Fruit fly (Drosophila melanogaster) whole organism, embryonic: ENCODE results near the gene GstD10.

Experiments used
- Awh ChIP-seq: fragments of 200-800 bp; sonication (Bioruptor generic); IDR thresholded peaks from 2 replicates; pipeline ENCODE4, ENCODE4 v1.3.6; 2022; ENCODE audit warnings: missing biosample characterization, missing genetic modification characterization
- B-H2 ChIP-seq: fragments of 200-800 bp; sonication (Bioruptor generic); optimal IDR thresholded peaks from 2 replicates; lab custom pipeline; 2018; ENCODE audit warnings: missing biosample characterization, mild to moderate bottlenecking, missing genetic modification characterization
- Blimp-1 ChIP-seq: fragments of 200-800 bp; sonication (Bioruptor generic); optimal IDR thresholded peaks from 3 replicates; lab custom pipeline; 2018; ENCODE audit warnings: missing biosample characterization, missing genetic modification characterization, mild to moderate bottlenecking, moderate library complexity, missing genetic modification reagents
- CG10462 ChIP-seq: fragments of 200-800 bp; sonication (Bioruptor generic); optimal IDR thresholded peaks from 2 replicates; lab custom pipeline; 2016; ENCODE audit warnings: missing biosample characterization, missing genetic modification characterization
- CG11456 ChIP-seq: fragments of 200-800 bp; sonication (Bioruptor generic); IDR thresholded peaks from 3 replicates; pipeline ENCODE4 v1.3.6; 2022; ENCODE audit warnings: missing biosample characterization, missing genetic modification characterization
- CG13123 ChIP-seq: fragments of 200-800 bp; sonication (Bioruptor generic); optimal IDR thresholded peaks from 2 replicates; lab custom pipeline; 2016; ENCODE audit warnings: missing biosample characterization, missing genetic modification characterization
- CG15011 ChIP-seq: fragments of 200-800 bp; sonication (Bioruptor generic); optimal IDR thresholded peaks from 3 replicates; lab custom pipeline; 2018; ENCODE audit warnings: missing biosample characterization, mild to moderate bottlenecking, missing genetic modification characterization
- CG16863 ChIP-seq: fragments of 200-800 bp; sonication (Bioruptor generic); optimal IDR thresholded peaks from 3 replicates; lab custom pipeline; 2016; ENCODE audit warnings: missing biosample characterization, missing genetic modification characterization
- CG17361 ChIP-seq: fragments of 200-800 bp; sonication (Bioruptor generic); IDR thresholded peaks from 3 replicates; pipeline ENCODE4 v1.3.6; 2022; ENCODE audit warnings: missing biosample characterization, missing genetic modification characterization
- CG18764 ChIP-seq: fragments of 200-800 bp; sonication (Bioruptor generic); optimal IDR thresholded peaks from 3 replicates; lab custom pipeline; 2016; ENCODE audit warnings: missing biosample characterization, missing genetic modification characterization
- CG2889 ChIP-seq: fragments of 200-800 bp; sonication (Bioruptor generic); IDR thresholded peaks from 3 replicates; pipeline ENCODE4 v1.3.6; 2022; ENCODE audit warnings: missing biosample characterization, missing genetic modification characterization
- CG31224 ChIP-seq: fragments of 200-800 bp; sonication (Bioruptor generic); IDR thresholded peaks from 2 replicates; pipeline ENCODE4 v1.3.6; 2022; ENCODE audit warnings: missing biosample characterization, missing genetic modification characterization
- CG3163 ChIP-seq: fragments of 200-800 bp; sonication (Bioruptor generic); optimal IDR thresholded peaks from 3 replicates; lab custom pipeline; 2016; ENCODE audit warnings: missing biosample characterization, missing genetic modification characterization
- CG3726 ChIP-seq: fragments of 200-800 bp; sonication (Bioruptor generic); IDR thresholded peaks from 3 replicates; pipeline ENCODE4, ENCODE4 v1.3.6; 2022; ENCODE audit warnings: missing biosample characterization, missing genetic modification characterization
- CG4360 ChIP-seq: fragments of 200-800 bp; sonication (Bioruptor generic); IDR thresholded peaks from 2 replicates; pipeline ENCODE4 v1.3.6; 2022; ENCODE audit warnings: missing biosample characterization, missing genetic modification characterization
- CG6175 ChIP-seq: fragments of 200-800 bp; sonication (Bioruptor generic); IDR thresholded peaks from 3 replicates; pipeline ENCODE4 v1.3.6; 2022; ENCODE audit warnings: missing biosample characterization, missing genetic modification characterization
- CG7372 ChIP-seq: fragments of 200-800 bp; sonication (Bioruptor generic); IDR thresholded peaks from 2 replicates; pipeline ENCODE4 v1.3.6; 2022; ENCODE audit warnings: missing biosample characterization, missing genetic modification characterization
- CG8290 ChIP-seq, 3 experiments: fragments of 200-800 bp; sonication (Bioruptor generic); optimal IDR thresholded peaks; 2 replicates each; lab custom pipeline; 2016 to 2019; ENCODE audit warnings: missing biosample characterization in 3 of 3, missing genetic modification characterization in 3 of 3, mild to moderate bottlenecking in 2 of 3, moderate library complexity in 1 of 3
- Fer1 ChIP-seq: fragments of 200-800 bp; sonication (Bioruptor generic); optimal IDR thresholded peaks from 2 replicates; lab custom pipeline; 2017; ENCODE audit warnings: missing biosample characterization, mild to moderate bottlenecking, missing genetic modification characterization
- H2.0 ChIP-seq: fragments of 200-800 bp; sonication (Bioruptor generic); IDR thresholded peaks from 2 replicates; pipeline ENCODE4 v1.3.6; 2022; ENCODE audit warnings: missing biosample characterization, missing genetic modification characterization
- Kr ChIP-seq: fragments of 200-800 bp; sonication (Bioruptor generic); optimal IDR thresholded peaks from 2 replicates; lab custom pipeline; 2017; ENCODE audit warnings: missing biosample characterization, mild to moderate bottlenecking, missing genetic modification characterization
- Scr ChIP-seq: fragments of 200-800 bp; sonication (Bioruptor generic); IDR thresholded peaks from 2 replicates; pipeline ENCODE4 v1.3.6; 2022; ENCODE audit warnings: missing biosample characterization, missing genetic modification characterization; ENCODE audit not compliant: partially characterized antibody
- Sox102F ChIP-seq: fragments of 200-800 bp; sonication (Bioruptor generic); optimal IDR thresholded peaks from 2 replicates; lab custom pipeline; 2018; ENCODE audit warnings: missing biosample characterization, mild to moderate bottlenecking, missing genetic modification characterization, moderate library complexity
- Trl ChIP-seq, 3 experiments: fragments of >200 bp in 2 of 3; fragments of 200-800 bp in 1 of 3; sonication (Bioruptor generic) in 1 of 3; optimal IDR thresholded peaks; 2 replicates in 1 of 3; 3 replicates in 2 of 3; lab custom pipeline; 2016 to 2017; ENCODE audit warnings: missing biosample characterization in 1 of 3, missing genetic modification characterization in 1 of 3
- bowl ChIP-seq: fragments of 200-800 bp; sonication (Bioruptor generic); IDR thresholded peaks from 2 replicates; pipeline ENCODE4 v1.3.6; 2022; ENCODE audit warnings: missing biosample characterization, missing genetic modification characterization
- ems ChIP-seq: fragments of 200-800 bp; sonication (Bioruptor generic); optimal IDR thresholded peaks from 3 replicates; lab custom pipeline; 2016; ENCODE audit warnings: missing biosample characterization, missing genetic modification characterization
- exex ChIP-seq: fragments of 200-800 bp; sonication (Bioruptor generic); optimal IDR thresholded peaks from 4 replicates; lab custom pipeline; 2018; ENCODE audit warnings: missing biosample characterization, mild to moderate bottlenecking, missing genetic modification characterization, moderate library complexity
- grn ChIP-seq: fragments of 200-800 bp; sonication (Bioruptor generic); optimal IDR thresholded peaks from 3 replicates; lab custom pipeline; 2017; ENCODE audit warnings: missing biosample characterization, missing genetic modification characterization
- gsb-n ChIP-seq: fragments of 200-800 bp; sonication (Bioruptor generic); optimal IDR thresholded peaks from 3 replicates; lab custom pipeline; 2018; ENCODE audit warnings: missing biosample characterization, mild to moderate bottlenecking, missing genetic modification characterization
- ham ChIP-seq: fragments of 200-800 bp; sonication (Bioruptor generic); IDR thresholded peaks from 2 replicates; pipeline ENCODE4 v1.3.6; 2022; ENCODE audit warnings: missing biosample characterization, missing genetic modification characterization
- kni ChIP-seq: fragments of 200-800 bp; sonication (Bioruptor generic); optimal IDR thresholded peaks from 3 replicates; lab custom pipeline; 2017; ENCODE audit warnings: mild to moderate bottlenecking, missing biosample characterization, missing genetic modification reagents, missing genetic modification characterization
- luna ChIP-seq: fragments of 200-800 bp; sonication (Bioruptor generic); optimal IDR thresholded peaks from 2 replicates; lab custom pipeline; 2016; ENCODE audit warnings: missing biosample characterization, missing genetic modification characterization
- mam ChIP-seq: fragments of 200-800 bp; sonication (Bioruptor generic); optimal IDR thresholded peaks from 3 replicates; lab custom pipeline; 2016; ENCODE audit warnings: missing biosample characterization, missing genetic modification characterization
- mirr ChIP-seq: fragments of 200-800 bp; sonication (Bioruptor generic); optimal IDR thresholded peaks from 3 replicates; lab custom pipeline; 2018; ENCODE audit warnings: missing biosample characterization, mild to moderate bottlenecking, missing genetic modification characterization
- nmo ChIP-seq: fragments of 200-800 bp; sonication (Bioruptor generic); optimal IDR thresholded peaks from 2 replicates; lab custom pipeline; 2018; ENCODE audit warnings: missing biosample characterization, mild to moderate bottlenecking, missing genetic modification characterization, moderate library complexity
- pb ChIP-seq: fragments of 200-800 bp; sonication (Bioruptor generic); optimal IDR thresholded peaks from 3 replicates; lab custom pipeline; 2016; ENCODE audit warnings: missing biosample characterization, missing genetic modification characterization
- sd ChIP-seq: fragments of 200-800 bp; sonication (Bioruptor generic); optimal IDR thresholded peaks from 3 replicates; lab custom pipeline; 2018; ENCODE audit warnings: missing biosample characterization, mild to moderate bottlenecking, missing genetic modification characterization, moderate library complexity
- slbo ChIP-seq: fragments of 200-800 bp; sonication (Bioruptor generic); IDR thresholded peaks from 2 replicates; pipeline ENCODE4 v1.3.6; 2022; ENCODE audit warnings: missing biosample characterization, missing genetic modification characterization
- so ChIP-seq: fragments of 200-800 bp; sonication (Bioruptor generic); IDR thresholded peaks from 3 replicates; pipeline ENCODE4 v1.3.6; 2022; ENCODE audit warnings: missing biosample characterization, missing genetic modification characterization
- sug ChIP-seq: fragments of 200-800 bp; optimal IDR thresholded peaks from 2 replicates; lab custom pipeline; 2019; ENCODE audit warnings: missing biosample characterization, mild to moderate bottlenecking, missing genetic modification characterization, moderate library complexity
- wdn ChIP-seq: fragments of 200-800 bp; sonication (Bioruptor generic); IDR thresholded peaks from 2 replicates; pipeline ENCODE4 v1.3.6; 2022; ENCODE audit warnings: missing biosample characterization, missing genetic modification characterization

Gene GstD10

DNA sequence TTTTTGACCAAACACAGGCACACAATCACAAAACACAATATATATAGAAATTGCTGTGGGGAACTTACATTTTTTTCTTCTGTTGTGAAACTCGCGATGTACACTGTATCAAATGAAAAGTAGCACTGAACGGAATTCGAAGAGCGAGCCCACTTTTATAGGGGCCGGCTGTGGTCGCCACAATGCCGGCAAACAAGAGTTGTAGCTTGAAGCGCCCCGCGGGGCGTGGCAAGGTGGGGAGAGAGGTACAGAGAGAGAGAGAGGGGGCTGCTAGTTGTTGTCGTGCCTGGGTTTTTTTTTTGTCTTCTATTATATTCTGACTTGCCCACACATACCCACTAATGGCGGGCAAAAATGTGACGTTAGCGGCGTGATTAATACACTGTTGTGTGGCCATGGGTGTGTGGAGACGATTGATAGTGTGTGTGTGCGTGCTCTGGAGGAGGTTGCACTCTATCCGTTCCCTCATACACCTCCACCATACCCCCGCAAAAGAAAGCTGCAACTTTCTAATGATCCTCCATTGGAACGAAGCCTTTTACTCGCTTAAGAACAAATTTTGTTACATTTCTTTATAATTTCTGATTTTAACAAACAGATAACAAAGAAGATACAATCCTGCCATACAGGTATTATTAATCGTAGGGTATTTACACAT is 3.7 kb upstream of the GstD10 start, which contains the start of gene GstD1 (continued):
- TF ChIP-seq CG6175 (GFP tag; lab: Robert Waterston, UW) (peak; percentile 92), H2.0 (GFP tag; lab: Robert Waterston, UW) (0 out of 2 replicates have a peak, but pooled peaks have one; percentile 4), Sox102F (peak; percentile 29), luna (GFP tag; lab: Kevin White, UChicago) (peak; percentile 26), CG17361 (GFP tag; lab: Robert Waterston, UW) (peak; percentile 49; the same call in 1 of the 3 replicates), B-H2 (GFP tag; lab: Kevin White, UChicago) (peak; percentile 79)

DNA sequence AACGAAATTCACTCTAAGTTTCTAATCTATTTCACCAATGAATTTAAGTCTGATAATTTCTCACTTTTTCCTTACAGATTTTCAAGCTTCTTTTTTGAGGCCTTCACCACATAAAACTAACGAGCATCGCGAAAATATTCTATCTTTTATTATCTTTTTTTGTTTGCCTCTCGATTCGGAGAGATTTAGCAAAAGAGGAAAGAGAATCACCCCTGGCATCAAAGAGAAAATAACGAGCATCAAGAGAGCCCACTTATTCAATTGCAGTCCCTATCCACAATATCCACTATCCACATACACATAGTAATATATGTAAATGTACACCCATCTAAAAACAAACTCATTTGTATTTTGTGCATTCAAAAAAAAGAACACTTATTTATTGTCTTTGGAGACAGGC is 1.9 kb upstream of the GstD10 start, which contains the start of gene GstD9:
Gene GstD9, minus strand, starts transcription at position 101 of the 400 bp plus-strand sequence.
- TF ChIP-seq CG31224 (GFP tag; lab: Robert Waterston, UW) (no peak), Trl (optimal IDR thresholded peaks at IDR 0.05; lab: Kevin White, UChicago) (peak; percentile 31 to 43), Trl (GFP tag; optimal IDR thresholded peaks at IDR 0.05; lab: Kevin White, UChicago) (no peak), CG3163 (peak; percentile 76)

DNA sequence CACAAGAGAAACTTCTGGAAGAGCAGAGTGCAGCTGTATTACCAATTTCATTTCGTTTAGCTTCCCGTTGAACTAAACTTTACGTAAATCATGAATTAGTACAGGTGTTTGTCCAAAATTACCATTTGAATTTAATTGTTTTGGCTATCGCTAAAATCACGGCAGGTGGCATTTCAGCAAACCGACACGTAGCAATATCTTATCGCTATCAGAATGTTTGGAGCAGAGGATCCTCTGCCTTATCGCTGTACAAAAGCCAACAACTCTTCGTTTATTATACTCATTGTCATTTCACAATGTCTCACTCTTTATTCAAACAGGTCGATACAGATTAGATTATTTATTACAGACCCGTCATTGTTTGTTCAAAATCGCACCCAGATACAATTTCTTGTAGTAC is 352 bp upstream of the GstD10 start:
- TF ChIP-seq grn = peak; percentile 67
- peak; percentile 76 for TF ChIP-seq exex (tag; lab: Kevin White, UChicago)
- TF ChIP-seq CG8290 (GFP tag; optimal IDR thresholded peaks at IDR 0.05; lab: Kevin White, UChicago) = no peak
- TF ChIP-seq CG8290 (tag; optimal IDR thresholded peaks at IDR 0.05; lab: Kevin White, UChicago) = no peak
- no peak for TF ChIP-seq ems (GFP tag; lab: Kevin White, UChicago)
- peak; percentile 93 for TF ChIP-seq sug (tag; lab: Kevin White, UChicago)
- TF ChIP-seq bowl (GFP tag; lab: Robert Waterston, UW) = no peak
- TF ChIP-seq sd = peak; percentile 44
- no peak for TF ChIP-seq CG10462 (GFP tag; lab: Kevin White, UChicago)
- no peak for TF ChIP-seq CG11456 (GFP tag; lab: Robert Waterston, UW)
- peak; percentile 56 for TF ChIP-seq mirr
- no peak for TF ChIP-seq so (GFP tag; lab: Robert Waterston, UW)

DNA sequence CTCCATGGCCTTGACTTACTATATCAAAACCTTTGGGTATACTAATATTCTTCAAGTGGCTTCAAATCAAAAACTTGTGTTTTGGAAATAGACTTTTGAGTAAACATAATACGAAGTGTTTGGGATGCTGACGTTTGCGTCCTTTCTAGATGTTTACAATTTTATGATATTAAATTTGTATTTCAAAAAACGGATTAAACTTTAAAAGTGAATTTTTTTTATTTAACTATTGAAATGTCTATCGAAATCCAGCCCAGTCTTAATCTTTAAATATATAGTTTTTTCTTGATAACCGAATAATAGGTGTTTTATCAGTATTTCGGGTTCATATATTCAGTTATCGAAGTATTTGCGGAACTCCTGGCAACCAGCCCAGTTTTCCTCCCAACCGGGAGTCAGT is 955 bp downstream of the GstD10 start, which contains the start of gene Tim17a1:
Gene Tim17a1, minus strand, starts transcription at position 101 of the 400 bp plus-strand sequence.
- no peak for TF ChIP-seq CG4360 (GFP tag; lab: Robert Waterston, UW)
- no peak for TF ChIP-seq nmo (GFP tag; lab: Kevin White, UChicago)
- no peak for TF ChIP-seq CG16863 (GFP tag; lab: Kevin White, UChicago)
- no peak for TF ChIP-seq CG18764 (GFP tag; lab: Kevin White, UChicago)

DNA sequence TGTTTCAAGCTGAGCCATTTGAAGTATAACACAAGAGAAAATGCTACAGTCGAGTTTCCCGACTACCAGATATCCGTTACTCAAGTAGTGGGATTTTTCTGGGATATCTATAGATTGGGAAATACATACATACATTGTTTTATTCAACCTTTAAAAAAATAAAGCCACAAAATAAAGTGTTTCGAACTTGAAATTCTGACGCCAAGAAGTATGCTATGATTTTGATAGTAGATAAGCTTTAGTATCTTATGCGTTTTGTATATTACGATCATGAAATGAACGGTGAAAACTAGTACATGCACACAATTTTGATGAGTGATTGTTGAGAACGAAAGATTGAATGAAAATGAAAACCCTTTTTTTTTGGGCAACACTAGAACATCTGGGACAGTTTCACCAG is 2.0 kb downstream of the GstD10 start:
- TF ChIP-seq mam (no peak), grn (peak; percentile 98), CG31224 (GFP tag; lab: Robert Waterston, UW) (no peak)

DNA sequence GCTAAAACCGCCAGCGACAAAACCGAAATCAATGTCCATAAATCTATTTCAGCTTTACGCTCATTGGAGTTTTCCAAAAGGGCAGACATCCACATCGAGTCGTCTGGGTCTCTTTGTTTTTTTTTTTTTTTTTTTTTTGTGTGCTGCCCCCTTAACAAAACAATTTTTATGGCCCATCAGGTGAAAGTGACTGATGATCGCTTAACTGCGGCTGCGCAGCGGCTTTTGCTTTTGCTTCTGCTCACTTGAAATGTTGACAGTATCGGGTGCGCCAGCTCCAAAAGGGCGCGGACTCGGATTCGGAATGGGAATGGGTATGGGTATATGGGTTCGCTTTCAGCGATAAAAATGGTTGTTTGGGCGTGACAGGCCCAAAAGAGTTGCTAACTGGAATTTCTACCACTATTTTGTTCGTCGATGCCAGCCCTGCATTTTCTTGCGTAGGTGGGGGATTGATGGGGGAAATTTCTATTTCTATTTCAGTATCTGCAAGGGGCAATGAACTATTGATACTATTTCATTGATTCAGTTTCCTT is 3.5 kb downstream of the GstD10 start:
- 0 out of 2 replicates have a peak, but pooled peaks have one; percentile 21 for TF ChIP-seq Awh (GFP tag; lab: Robert Waterston, UW)
- no peak for TF ChIP-seq wdn (GFP tag; lab: Robert Waterston, UW)
- TF ChIP-seq Kr = no peak
- TF ChIP-seq Scr (GFP tag; lab: Robert Waterston, UW) = no peak
- no peak for TF ChIP-seq CG3726 (GFP tag; lab: Robert Waterston, UW)
- TF ChIP-seq ham = no peak
- no peak for TF ChIP-seq Fer1
- no peak for TF ChIP-seq H2.0 (GFP tag; lab: Robert Waterston, UW)
- TF ChIP-seq pb (GFP tag; lab: Kevin White, UChicago) = no peak
- TF ChIP-seq slbo (GFP tag; lab: Robert Waterston, UW) = no peak
- TF ChIP-seq sd = peak; percentile 18
- TF ChIP-seq CG13123 = no peak
- TF ChIP-seq CG7372 (GFP tag; lab: Robert Waterston, UW) = no peak
- peak; percentile 92 for TF ChIP-seq kni (GFP tag; lab: Kevin White, UChicago)
- no peak for TF ChIP-seq gsb-n (tag; lab: Kevin White, UChicago)
- no peak for TF ChIP-seq CG15011 (GFP tag; lab: Kevin White, UChicago)
- TF ChIP-seq CG2889 (GFP tag; lab: Robert Waterston, UW) = no peak
- peak; percentile 97 for TF ChIP-seq Blimp-1 (GFP tag; lab: Kevin White, UChicago)
